Fruit fly (Drosophila melanogaster) whole organism, prepupa: Measurements from ENCODE around the gene Qsox4.
A peak's percentile ranks its signal among the peaks of the same experiment; 100 is the strongest.

Source experiments
- CG10669 ChIP-seq: fragments of 200-800 bp; sonication (Bioruptor generic); optimal IDR thresholded peaks from 3 replicates; lab custom pipeline; 2018; ENCODE audit warnings: missing biosample characterization, mild to moderate bottlenecking, missing genetic modification characterization, moderate library complexity
- CG11294 ChIP-seq: fragments of 200-800 bp; sonication (Bioruptor generic); IDR thresholded peaks from 2 replicates; pipeline ENCODE4 v1.3.6; 2022; ENCODE audit warnings: missing biosample characterization, missing genetic modification characterization
- CG11762 ChIP-seq: fragments of 200-800 bp; sonication (Bioruptor generic); optimal IDR thresholded peaks from 3 replicates; lab custom pipeline; 2016; ENCODE audit warnings: missing biosample characterization, missing genetic modification characterization; ENCODE audit not compliant: insufficient read depth
- CG11902 ChIP-seq: fragments of 200-800 bp; sonication (Bioruptor generic); optimal IDR thresholded peaks from 3 replicates; lab custom pipeline; 2016; ENCODE audit warnings: missing biosample characterization, missing genetic modification characterization
- CG15336 ChIP-seq: fragments of 200-800 bp; sonication (Bioruptor generic); IDR thresholded peaks from 2 replicates; pipeline ENCODE4 v1.3.6; 2022; ENCODE audit warnings: missing biosample characterization, missing genetic modification characterization
- CG1621 ChIP-seq: fragments of 200-800 bp; sonication (Bioruptor generic); optimal IDR thresholded peaks from 3 replicates; lab custom pipeline; 2018; ENCODE audit warnings: missing biosample characterization, mild to moderate bottlenecking, missing genetic modification characterization
- CG16779 ChIP-seq: fragments of 200-800 bp; sonication (Bioruptor generic); optimal IDR thresholded peaks from 3 replicates; lab custom pipeline; 2017; ENCODE audit warnings: missing biosample characterization, mild to moderate bottlenecking, missing genetic modification characterization
- CG3032 ChIP-seq: fragments of 200-800 bp; optimal IDR thresholded peaks from 2 replicates; lab custom pipeline; 2019; ENCODE audit warnings: missing biosample characterization, mild to moderate bottlenecking, missing genetic modification characterization, moderate library complexity
- CG32006 ChIP-seq: fragments of 200-800 bp; sonication (Bioruptor generic); optimal IDR thresholded peaks from 3 replicates; lab custom pipeline; 2017; ENCODE audit warnings: missing biosample characterization, mild to moderate bottlenecking, missing genetic modification characterization
- CG34406 ChIP-seq: fragments of 200-800 bp; sonication (Bioruptor generic); optimal IDR thresholded peaks from 3 replicates; lab custom pipeline; 2016; ENCODE audit warnings: missing biosample characterization, missing genetic modification characterization
- CG3919 ChIP-seq: fragments of 200-800 bp; sonication (Bioruptor generic); optimal IDR thresholded peaks from 3 replicates; lab custom pipeline; 2016; ENCODE audit warnings: missing biosample characterization, missing genetic modification characterization
- CG4318 ChIP-seq: fragments of 200-800 bp; sonication (Bioruptor generic); optimal IDR thresholded peaks from 3 replicates; lab custom pipeline; 2017; ENCODE audit warnings: missing biosample characterization, mild to moderate bottlenecking, missing genetic modification characterization
- CG6163 ChIP-seq: fragments of 200-800 bp; sonication (Bioruptor generic); IDR thresholded peaks from 3 replicates; pipeline ENCODE4 v1.3.6; 2022; ENCODE audit warnings: missing biosample characterization, missing genetic modification characterization
- CG6276 ChIP-seq: fragments of 200-800 bp; sonication (Bioruptor generic); optimal IDR thresholded peaks from 2 replicates; lab custom pipeline; 2017; ENCODE audit warnings: missing biosample characterization, mild to moderate bottlenecking, missing genetic modification characterization
- CG6792 ChIP-seq: fragments of 200-800 bp; sonication (Bioruptor generic); optimal IDR thresholded peaks from 3 replicates; lab custom pipeline; 2016; ENCODE audit warnings: missing biosample characterization, missing genetic modification characterization
- CG6808 ChIP-seq: fragments of 200-800 bp; sonication (Bioruptor generic); optimal IDR thresholded peaks from 3 replicates; lab custom pipeline; 2017; ENCODE audit warnings: missing biosample characterization, missing genetic modification characterization, mild to moderate bottlenecking, moderate library complexity, missing genetic modification reagents
- CG6854 ChIP-seq: fragments of 200-800 bp; sonication (Bioruptor generic); optimal IDR thresholded peaks from 2 replicates; lab custom pipeline; 2017; ENCODE audit warnings: missing biosample characterization, mild to moderate bottlenecking, missing genetic modification characterization
- CG7368 ChIP-seq: fragments of 200-800 bp; sonication (Bioruptor generic); optimal IDR thresholded peaks from 3 replicates; lab custom pipeline; 2016; ENCODE audit warnings: missing biosample characterization, missing genetic modification characterization
- CG8119 ChIP-seq: fragments of 200-800 bp; sonication (Bioruptor generic); IDR thresholded peaks from 3 replicates; pipeline ENCODE4 v1.3.6; 2022; ENCODE audit warnings: missing biosample characterization, missing genetic modification characterization
- CG9139 ChIP-seq: fragments of 200-800 bp; sonication (Bioruptor generic); optimal IDR thresholded peaks from 3 replicates; lab custom pipeline; 2017; ENCODE audit warnings: missing biosample characterization, mild to moderate bottlenecking, missing genetic modification characterization
- Eip75B ChIP-seq: fragments of 200-800 bp; sonication (Bioruptor generic); optimal IDR thresholded peaks from 3 replicates; lab custom pipeline; 2016; ENCODE audit warnings: missing biosample characterization, missing genetic modification characterization
- Eip78C ChIP-seq: fragments of 200-800 bp; sonication (Bioruptor generic); peaks from one replicate; lab custom pipeline; 2016; ENCODE audit warnings: missing biosample characterization, missing genetic modification characterization
- Ets21C ChIP-seq: fragments of 200-800 bp; sonication (Bioruptor generic); optimal IDR thresholded peaks from 3 replicates; lab custom pipeline; 2016; ENCODE audit warnings: missing biosample characterization, missing genetic modification characterization
- Ets96B ChIP-seq: fragments of 200-800 bp; optimal IDR thresholded peaks from 2 replicates; lab custom pipeline; 2019; ENCODE audit warnings: missing biosample characterization, mild to moderate bottlenecking, missing genetic modification characterization, moderate library complexity
- Gug ChIP-seq: fragments of 200-800 bp; sonication (Bioruptor generic); IDR thresholded peaks from 2 replicates; pipeline ENCODE4 v1.3.6; 2022; ENCODE audit warnings: missing biosample characterization, missing genetic modification characterization
- Hr38 ChIP-seq: sonication (Bioruptor generic); optimal IDR thresholded peaks from 2 replicates; lab custom pipeline; 2016; ENCODE audit warnings: missing biosample characterization, missing genetic modification characterization
- Hr39 ChIP-seq: fragments of 200-800 bp; sonication (Bioruptor generic); optimal IDR thresholded peaks from 2 replicates; lab custom pipeline; 2016; ENCODE audit warnings: missing biosample characterization, missing genetic modification characterization
- Hr4 ChIP-seq: fragments of 200-800 bp; sonication (Bioruptor generic); optimal IDR thresholded peaks from 3 replicates; lab custom pipeline; 2016; ENCODE audit warnings: missing biosample characterization, missing genetic modification characterization
- Lpt ChIP-seq: fragments of 200-800 bp; sonication (Bioruptor generic); optimal IDR thresholded peaks from 3 replicates; lab custom pipeline; 2016; ENCODE audit warnings: missing biosample characterization, missing genetic modification characterization
- Sox15 ChIP-seq: fragments of 200-800 bp; sonication (Bioruptor generic); optimal IDR thresholded peaks from 3 replicates; lab custom pipeline; 2016; ENCODE audit warnings: missing biosample characterization, missing genetic modification characterization
- achi ChIP-seq: fragments of 200-800 bp; sonication (Bioruptor generic); optimal IDR thresholded peaks from 3 replicates; lab custom pipeline; 2016; ENCODE audit warnings: missing biosample characterization, missing genetic modification characterization
- acj6 ChIP-seq: fragments of 200-800 bp; sonication (Bioruptor generic); optimal IDR thresholded peaks from 3 replicates; lab custom pipeline; 2016; ENCODE audit warnings: missing biosample characterization, missing genetic modification characterization
- cyc ChIP-seq: fragments of 200-800 bp; sonication (Bioruptor generic); optimal IDR thresholded peaks from 3 replicates; lab custom pipeline; 2016; ENCODE audit warnings: missing biosample characterization, missing genetic modification characterization
- dsx ChIP-seq: fragments of 200-800 bp; optimal IDR thresholded peaks from 3 replicates; lab custom pipeline; 2019; ENCODE audit warnings: missing biosample characterization, mild to moderate bottlenecking, missing genetic modification characterization, moderate library complexity; ENCODE audit not compliant: poor library complexity, severe bottlenecking
- eg ChIP-seq: fragments of 200-800 bp; sonication (Bioruptor generic); IDR thresholded peaks from 3 replicates; pipeline ENCODE4 v1.3.6; 2022; ENCODE audit warnings: missing biosample characterization, missing genetic modification characterization
- fd59A ChIP-seq: fragments of 200-800 bp; sonication (Bioruptor generic); optimal IDR thresholded peaks from 2 replicates; lab custom pipeline; 2017; ENCODE audit warnings: missing biosample characterization, mild to moderate bottlenecking, missing genetic modification characterization, missing genetic modification reagents
- fd85E ChIP-seq: fragments of 200-800 bp; sonication (Bioruptor generic); optimal IDR thresholded peaks from 3 replicates; lab custom pipeline; 2016; ENCODE audit warnings: missing biosample characterization, missing genetic modification characterization
- fkh ChIP-seq: fragments of 200-800 bp; sonication (Bioruptor generic); optimal IDR thresholded peaks from 3 replicates; lab custom pipeline; 2017; ENCODE audit warnings: missing biosample characterization, mild to moderate bottlenecking, missing genetic modification characterization, moderate library complexity
- lz ChIP-seq: fragments of 200-800 bp; sonication (Bioruptor generic); optimal IDR thresholded peaks from 3 replicates; lab custom pipeline; 2016; ENCODE audit warnings: missing biosample characterization, missing genetic modification characterization
- net ChIP-seq: fragments of 200-800 bp; sonication (Bioruptor generic); optimal IDR thresholded peaks from 3 replicates; lab custom pipeline; 2016; ENCODE audit warnings: missing biosample characterization, missing genetic modification characterization
- pdm3 ChIP-seq: fragments of 200-800 bp; sonication (Bioruptor generic); optimal IDR thresholded peaks from 3 replicates; lab custom pipeline; 2016; ENCODE audit warnings: missing biosample characterization, missing genetic modification characterization
- salr ChIP-seq, 2 experiments: fragments of 200-800 bp; sonication (Bioruptor generic); optimal IDR thresholded peaks; 3 replicates each; lab custom pipeline; 2016 to 2018; ENCODE audit warnings: missing biosample characterization in 2 of 2, missing genetic modification characterization in 2 of 2, mild to moderate bottlenecking in 1 of 2
- spab ChIP-seq: fragments of 200-800 bp; sonication (Bioruptor generic); optimal IDR thresholded peaks from 2 replicates; lab custom pipeline; 2017; ENCODE audit warnings: missing biosample characterization, mild to moderate bottlenecking, missing genetic modification characterization, missing genetic modification reagents
- ss ChIP-seq, 2 experiments: fragments of 200-800 bp; sonication (Bioruptor generic); optimal IDR thresholded peaks; 2 replicates in 1 of 2; 3 replicates in 1 of 2; lab custom pipeline; 2017 to 2018; ENCODE audit warnings: mild to moderate bottlenecking in 2 of 2, missing biosample characterization in 2 of 2, missing genetic modification characterization in 2 of 2, moderate library complexity in 1 of 2
- svp ChIP-seq: fragments of 200-800 bp; sonication (Bioruptor generic); peaks from one replicate; lab custom pipeline; 2016; ENCODE audit warnings: missing biosample characterization, missing genetic modification characterization
- topi ChIP-seq: fragments of 200-800 bp; sonication (Bioruptor generic); optimal IDR thresholded peaks from 3 replicates; lab custom pipeline; 2016; ENCODE audit warnings: missing biosample characterization, missing genetic modification characterization

Qsox4 gene

DNA sequence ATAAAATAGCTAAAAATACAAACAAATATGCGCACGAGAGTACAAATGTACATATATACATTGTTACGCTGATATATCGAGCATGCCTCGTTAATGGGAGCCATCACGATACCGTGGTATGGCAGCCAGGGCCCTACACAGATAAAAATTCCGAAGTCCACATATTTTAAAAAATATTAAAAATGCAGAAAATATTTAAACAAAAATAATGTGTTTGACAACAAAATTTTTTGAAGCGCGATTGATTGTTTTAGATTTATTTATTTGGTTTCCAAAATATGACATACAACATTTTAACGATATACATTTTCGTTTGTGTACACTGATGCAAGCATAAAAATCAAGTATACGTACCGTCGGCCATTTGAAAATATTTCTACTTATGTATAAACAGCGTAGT is 24.2 kb downstream of the Qsox4 start (continued):
- peak; percentile 62 for TF ChIP-seq Ets96B (tag; lab: Kevin White, UChicago)
- TF ChIP-seq cyc (GFP tag; lab: Kevin White, UChicago), result peak; percentile 52
- peak; percentile 20 for TF ChIP-seq fd59A (GFP tag; lab: Kevin White, UChicago)
- peak; percentile 61 for TF ChIP-seq CG6808 (GFP tag; lab: Kevin White, UChicago)
- TF ChIP-seq fd85E (GFP tag; lab: Kevin White, UChicago), result peak; percentile 20
- peak; percentile 55 for TF ChIP-seq CG10669
- TF ChIP-seq Hr4 (GFP tag; lab: Kevin White, UChicago), result peak; percentile 80
- peak; percentile 63 for TF ChIP-seq acj6 (GFP tag; lab: Kevin White, UChicago)
- TF ChIP-seq ss (GFP tag; optimal IDR thresholded peaks at IDR 0.05; lab: Kevin White, UChicago), result peak in 1 of 2 experiments; percentile 49
- TF ChIP-seq CG6792 (GFP tag; lab: Kevin White, UChicago), result peak; percentile 61
- TF ChIP-seq Hr39 (GFP tag; lab: Kevin White, UChicago), result peak; percentile 65
- TF ChIP-seq CG6854, result no peak
- TF ChIP-seq lz, result peak; percentile 59

- TF ChIP-seq Lpt, result no peak
- TF ChIP-seq Hr38 (GFP tag; lab: Kevin White, UChicago), result no peak
- no peak for TF ChIP-seq CG6276
- TF ChIP-seq CG4318 (GFP tag; lab: Kevin White, UChicago), result no peak
- no peak for TF ChIP-seq CG32006 (GFP tag; lab: Kevin White, UChicago)
- no peak for TF ChIP-seq svp (GFP tag; lab: Kevin White, UChicago)
- TF ChIP-seq Sox15 (GFP tag; lab: Kevin White, UChicago), result no peak
- TF ChIP-seq pdm3 (GFP tag; lab: Kevin White, UChicago), result no peak
- no peak for TF ChIP-seq Hr4 (GFP tag; lab: Kevin White, UChicago)
Observed at dm6 chr3R:23727657-23728056, 25.1 kb downstream of the Qsox4 start.

DNA sequence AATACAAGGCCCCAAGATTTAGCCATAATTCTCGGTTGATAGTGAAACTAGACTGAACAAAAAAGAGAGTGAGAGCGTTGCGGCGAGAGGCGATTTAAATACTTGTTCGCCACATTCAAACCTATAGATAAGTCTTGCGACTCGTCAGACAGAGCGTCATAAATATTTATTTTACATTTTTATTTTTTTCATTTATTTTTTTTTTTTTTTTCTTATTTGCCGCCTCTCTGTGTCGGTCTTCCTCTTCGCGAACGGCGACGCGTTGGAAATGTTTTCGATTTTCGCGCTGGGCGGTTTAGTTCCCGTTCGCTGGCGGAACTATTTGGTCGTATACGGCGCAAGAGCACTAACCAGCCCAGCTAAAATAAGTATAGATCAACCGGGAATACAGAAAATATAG is 25.5 kb downstream of the Qsox4 start:
- TF ChIP-seq Eip75B (GFP tag; lab: Kevin White, UChicago) (peak; percentile 16), spab (GFP tag; lab: Kevin White, UChicago) (peak; percentile 6), Ets21C (GFP tag; lab: Kevin White, UChicago) (no peak), fkh (GFP tag; lab: Kevin White, UChicago) (peak; percentile 12), CG3919 (GFP tag; lab: Kevin White, UChicago) (no peak), CG34406 (GFP tag; lab: Kevin White, UChicago) (no peak), CG11762 (no peak), CG11902 (GFP tag; lab: Kevin White, UChicago) (no peak), lz (no peak), CG15336 (GFP tag; lab: Robert Waterston, UW) (peak; percentile 36; the same call in 1 of the 2 replicates), CG9139 (peak; percentile 61), CG3032 (tag; lab: Kevin White, UChicago) (peak; percentile 27), dsx (peak; percentile 46), CG4318 (GFP tag; lab: Kevin White, UChicago) (no peak), CG7368 (GFP tag; lab: Kevin White, UChicago) (no peak), acj6 (GFP tag; lab: Kevin White, UChicago) (no peak), eg (GFP tag; lab: Robert Waterston, UW) (peak; percentile 78), Lpt (peak; percentile 10), CG10669 (peak; percentile 44), CG6808 (GFP tag; lab: Kevin White, UChicago) (peak; percentile 65), CG6276 (peak; percentile 49), CG11294 (GFP tag; lab: Robert Waterston, UW) (no peak), Ets96B (tag; lab: Kevin White, UChicago) (peak; percentile 16), achi (peak; percentile 10), CG16779 (tag; lab: Kevin White, UChicago) (peak; percentile 66), salr (GFP tag; optimal IDR thresholded peaks at IDR 0.05; lab: Kevin White, UChicago) (no peak), CG6854 (no peak), ss (GFP tag; optimal IDR thresholded peaks at IDR 0.05; lab: Kevin White, UChicago) (peak; percentile 60 to 77), Gug (no peak), svp (GFP tag; lab: Kevin White, UChicago) (peak; percentile 74), topi (GFP tag; lab: Kevin White, UChicago) (no peak), net (GFP tag; lab: Kevin White, UChicago) (peak; percentile 33), CG1621 (tag; lab: Kevin White, UChicago) (peak; percentile 8), CG8119 (peak; percentile 74; the same call in 2 of the 3 replicates), CG6163 (GFP tag; lab: Robert Waterston, UW) (peak; percentile 81), CG32006 (GFP tag; lab: Kevin White, UChicago) (peak; percentile 21), Eip78C (GFP tag; lab: Kevin White, UChicago) (peak; percentile 71), Sox15 (GFP tag; lab: Kevin White, UChicago) (no peak)
